Fruit fly (Drosophila melanogaster) whole organism, embryonic: Measurements from ENCODE around the gene scaf6.
A peak's percentile ranks its signal among the peaks of the same experiment; 100 is the strongest.

Experiments used
- Awh ChIP-seq: fragments of 200-800 bp; sonication (Bioruptor generic); IDR thresholded peaks from 2 replicates; pipeline ENCODE4, ENCODE4 v1.3.6; 2022; ENCODE audit warnings: missing biosample characterization, missing genetic modification characterization
- CG10267 ChIP-seq: fragments of 200-800 bp; sonication (Bioruptor generic); optimal IDR thresholded peaks from 2 replicates; lab custom pipeline; 2018; ENCODE audit warnings: missing biosample characterization, mild to moderate bottlenecking, missing genetic modification characterization, moderate library complexity
- CG11093 ChIP-seq: fragments of 200-800 bp; sonication (Bioruptor generic); IDR thresholded peaks from 3 replicates; pipeline ENCODE4 v1.3.6; 2022; ENCODE audit warnings: missing biosample characterization, missing genetic modification characterization
- CG15514 ChIP-seq: fragments of 200-800 bp; sonication (Bioruptor generic); optimal IDR thresholded peaks from 3 replicates; lab custom pipeline; 2017; ENCODE audit warnings: missing biosample characterization, missing genetic modification characterization, mild to moderate bottlenecking, moderate library complexity, missing genetic modification reagents
- CG15696 ChIP-seq: fragments of 200-800 bp; sonication (Bioruptor generic); optimal IDR thresholded peaks from 2 replicates; lab custom pipeline; 2019; ENCODE audit warnings: missing biosample characterization, mild to moderate bottlenecking, missing genetic modification characterization, moderate library complexity
- CG1647 ChIP-seq: fragments of 200-800 bp; sonication (Bioruptor generic); optimal IDR thresholded peaks from 3 replicates; lab custom pipeline; 2016; ENCODE audit warnings: missing biosample characterization, missing genetic modification characterization
- CG16863 ChIP-seq: fragments of 200-800 bp; sonication (Bioruptor generic); optimal IDR thresholded peaks from 3 replicates; lab custom pipeline; 2016; ENCODE audit warnings: missing biosample characterization, missing genetic modification characterization
- CG17385 ChIP-seq: fragments of 200-800 bp; sonication (Bioruptor generic); optimal IDR thresholded peaks from 3 replicates; lab custom pipeline; 2018; ENCODE audit warnings: missing biosample characterization, mild to moderate bottlenecking, missing genetic modification characterization
- CG1792 ChIP-seq: fragments of 200-800 bp; sonication (Bioruptor generic); optimal IDR thresholded peaks from 2 replicates; lab custom pipeline; 2016; ENCODE audit warnings: missing biosample characterization, missing genetic modification characterization
- CG30020 ChIP-seq: fragments of 200-800 bp; optimal IDR thresholded peaks from 2 replicates; lab custom pipeline; 2019; ENCODE audit warnings: missing biosample characterization, mild to moderate bottlenecking, missing genetic modification characterization, moderate library complexity
- CG30403 ChIP-seq: fragments of 200-800 bp; sonication (Bioruptor generic); optimal IDR thresholded peaks from 3 replicates; lab custom pipeline; 2016; ENCODE audit warnings: missing biosample characterization, missing genetic modification characterization
- CG4328 ChIP-seq: fragments of 200-800 bp; sonication (Bioruptor generic); optimal IDR thresholded peaks from 3 replicates; lab custom pipeline; 2017; ENCODE audit warnings: missing biosample characterization, missing genetic modification reagents, missing genetic modification characterization
- CG4707 ChIP-seq: fragments of 200-800 bp; sonication (Bioruptor generic); optimal IDR thresholded peaks from 2 replicates; lab custom pipeline; 2018; ENCODE audit warnings: missing biosample characterization, mild to moderate bottlenecking, missing genetic modification characterization, moderate library complexity
- CG6791 ChIP-seq: fragments of 200-800 bp; sonication (Bioruptor generic); IDR thresholded peaks from 3 replicates; pipeline ENCODE4 v1.3.6; 2022; ENCODE audit warnings: missing biosample characterization, missing genetic modification characterization; ENCODE audit not compliant: partially characterized antibody
- CG7987 ChIP-seq: fragments of 200-800 bp; sonication (Bioruptor generic); optimal IDR thresholded peaks from 2 replicates; lab custom pipeline; 2018; ENCODE audit warnings: missing biosample characterization, mild to moderate bottlenecking, missing genetic modification characterization, moderate library complexity
- CG8089 ChIP-seq: fragments of 200-800 bp; sonication (Bioruptor generic); optimal IDR thresholded peaks from 3 replicates; lab custom pipeline; 2016; ENCODE audit warnings: missing biosample characterization, missing genetic modification characterization
- Dad ChIP-seq: fragments of 200-800 bp; sonication (Bioruptor generic); optimal IDR thresholded peaks from 3 replicates; lab custom pipeline; 2016; ENCODE audit warnings: missing biosample characterization, missing genetic modification characterization
- Dek ChIP-seq: fragments of 200-800 bp; sonication (Bioruptor generic); optimal IDR thresholded peaks from 3 replicates; lab custom pipeline; 2019; ENCODE audit warnings: missing biosample characterization, mild to moderate bottlenecking, missing genetic modification characterization, moderate library complexity
- Fer2 ChIP-seq: fragments of 200-800 bp; sonication (Bioruptor generic); optimal IDR thresholded peaks from 2 replicates; lab custom pipeline; 2018; ENCODE audit warnings: missing biosample characterization, mild to moderate bottlenecking, missing genetic modification characterization, moderate library complexity
- Max ChIP-seq: fragments of 200-800 bp; sonication (Bioruptor generic); optimal IDR thresholded peaks from 2 replicates; lab custom pipeline; 2016; ENCODE audit warnings: missing biosample characterization, mild to moderate bottlenecking, missing genetic modification characterization
- NFAT ChIP-seq: fragments of 200-800 bp; sonication (Bioruptor generic); IDR thresholded peaks from 2 replicates; pipeline ENCODE4 v1.3.6; 2022; ENCODE audit warnings: missing biosample characterization, missing genetic modification characterization
- Nf-YA ChIP-seq: fragments of 200-800 bp; sonication (Bioruptor generic); IDR thresholded peaks from 2 replicates; pipeline ENCODE4 v1.3.6; 2022; ENCODE audit warnings: missing biosample characterization, missing genetic modification characterization
- Nf-YC ChIP-seq: fragments of 200-800 bp; optimal IDR thresholded peaks from 3 replicates; lab custom pipeline; 2019; ENCODE audit warnings: missing biosample characterization, mild to moderate bottlenecking, missing genetic modification characterization, moderate library complexity
- Six4 ChIP-seq: fragments of 200-800 bp; sonication (Bioruptor generic); optimal IDR thresholded peaks from 2 replicates; lab custom pipeline; 2016; ENCODE audit warnings: missing biosample characterization, missing genetic modification characterization
- Stat92E ChIP-seq, 3 experiments: fragments of >200 bp in 2 of 3; fragments of 200-800 bp in 1 of 3; sonication (Bioruptor generic) in 1 of 3; optimal IDR thresholded peaks; 2 replicates each; lab custom pipeline; 2017 to 2019; ENCODE audit warnings: missing biosample characterization in 3 of 3, missing genetic modification characterization in 3 of 3, mild to moderate bottlenecking in 1 of 3, moderate library complexity in 1 of 3
- amos ChIP-seq: fragments of 200-800 bp; sonication (Bioruptor generic); IDR thresholded peaks from 2 replicates; pipeline ENCODE4 v1.3.6; 2022; ENCODE audit warnings: missing biosample characterization, missing genetic modification characterization; ENCODE audit not compliant: partially characterized antibody
- ap ChIP-seq: fragments of 200-800 bp; sonication (Bioruptor generic); IDR thresholded peaks from 2 replicates; pipeline ENCODE4 v1.3.6; 2022; ENCODE audit warnings: missing biosample characterization, missing genetic modification characterization
- az2 ChIP-seq: fragments of 200-800 bp; sonication (Bioruptor generic); optimal IDR thresholded peaks from 3 replicates; lab custom pipeline; 2016; ENCODE audit warnings: missing biosample characterization, missing genetic modification characterization
- br ChIP-seq: fragments of >200 bp; optimal IDR thresholded peaks from 2 replicates; lab custom pipeline; 2017
- cato ChIP-seq: fragments of 200-800 bp; sonication (Bioruptor generic); optimal IDR thresholded peaks from 2 replicates; lab custom pipeline; 2016; ENCODE audit warnings: missing biosample characterization, missing genetic modification characterization, borderline replicate concordance
- chif ChIP-seq, 2 experiments: fragments of 200-800 bp; sonication (Bioruptor generic); optimal IDR thresholded peaks; 3 replicates each; lab custom pipeline; 2016; ENCODE audit warnings: missing biosample characterization in 2 of 2, missing genetic modification characterization in 2 of 2
- ci ChIP-seq: fragments of 200-800 bp; sonication (Bioruptor generic); IDR thresholded peaks from 3 replicates; pipeline ENCODE4 v1.3.6; 2022; ENCODE audit warnings: missing biosample characterization, missing genetic modification characterization
- corto ChIP-seq: fragments of 200-800 bp; sonication (Bioruptor generic); optimal IDR thresholded peaks from 2 replicates; lab custom pipeline; 2016; ENCODE audit warnings: missing biosample characterization, mild to moderate bottlenecking, missing genetic modification characterization, moderate library complexity
- crp ChIP-seq, 2 experiments: fragments of 200-800 bp; sonication (Bioruptor generic); optimal IDR thresholded peaks; 2 replicates in 1 of 2; 3 replicates in 1 of 2; lab custom pipeline; 2017; ENCODE audit warnings: missing biosample characterization in 2 of 2, missing genetic modification characterization in 2 of 2, mild to moderate bottlenecking in 1 of 2, moderate library complexity in 1 of 2
- eve ChIP-seq, 2 experiments: fragments of >200 bp; optimal IDR thresholded peaks; 2 replicates each; lab custom pipeline; 2017; ENCODE audit warnings: missing biosample characterization in 2 of 2, missing genetic modification characterization in 2 of 2
- fd96Cb ChIP-seq: fragments of 200-800 bp; sonication (Bioruptor generic); optimal IDR thresholded peaks from 2 replicates; lab custom pipeline; 2018; ENCODE audit warnings: missing biosample characterization, mild to moderate bottlenecking, missing genetic modification characterization, moderate library complexity
- grn ChIP-seq: fragments of 200-800 bp; sonication (Bioruptor generic); optimal IDR thresholded peaks from 3 replicates; lab custom pipeline; 2017; ENCODE audit warnings: missing biosample characterization, missing genetic modification characterization
- gro ChIP-seq: fragments of 200-800 bp; sonication (Bioruptor generic); optimal IDR thresholded peaks from 2 replicates; lab custom pipeline; 2016; ENCODE audit warnings: missing biosample characterization, missing genetic modification characterization
- jing ChIP-seq: fragments of 200-800 bp; sonication (Bioruptor generic); optimal IDR thresholded peaks from 2 replicates; lab custom pipeline; 2018; ENCODE audit warnings: missing biosample characterization, mild to moderate bottlenecking, missing genetic modification characterization
- jumu ChIP-seq: fragments of 200-800 bp; sonication (Bioruptor generic); optimal IDR thresholded peaks from 3 replicates; lab custom pipeline; 2016; ENCODE audit warnings: missing biosample characterization, missing genetic modification characterization
- nau ChIP-seq: fragments of 200-800 bp; sonication (Bioruptor generic); optimal IDR thresholded peaks from 3 replicates; lab custom pipeline; 2017; ENCODE audit warnings: missing biosample characterization, mild to moderate bottlenecking, missing genetic modification characterization, missing genetic modification reagents
- pfk ChIP-seq: fragments of 200-800 bp; sonication (Bioruptor generic); optimal IDR thresholded peaks from 2 replicates; lab custom pipeline; 2018; ENCODE audit warnings: missing biosample characterization, mild to moderate bottlenecking, missing genetic modification characterization, moderate library complexity
- pho ChIP-seq: fragments of 200-800 bp; sonication (Bioruptor generic); optimal IDR thresholded peaks from 2 replicates; lab custom pipeline; 2016; ENCODE audit warnings: missing biosample characterization, missing genetic modification characterization
- repo ChIP-seq: fragments of 200-800 bp; sonication (Bioruptor generic); optimal IDR thresholded peaks from 2 replicates; lab custom pipeline; 2016; ENCODE audit warnings: missing biosample characterization, missing genetic modification characterization
- rib ChIP-seq: fragments of 200-800 bp; sonication (Bioruptor generic); IDR thresholded peaks from 2 replicates; pipeline ENCODE4 v1.3.6; 2022; ENCODE audit warnings: missing biosample characterization, missing genetic modification characterization
- so ChIP-seq: fragments of 200-800 bp; sonication (Bioruptor generic); IDR thresholded peaks from 3 replicates; pipeline ENCODE4 v1.3.6; 2022; ENCODE audit warnings: missing biosample characterization, missing genetic modification characterization
- sr ChIP-seq: fragments of 200-800 bp; sonication (Bioruptor generic); IDR thresholded peaks from 3 replicates; pipeline ENCODE4 v1.3.6; 2022; ENCODE audit warnings: missing biosample characterization, missing genetic modification characterization
- trh ChIP-seq: fragments of 200-800 bp; sonication (Bioruptor generic); optimal IDR thresholded peaks from 2 replicates; lab custom pipeline; 2016; ENCODE audit warnings: missing biosample characterization, missing genetic modification characterization
- zen2 ChIP-seq: fragments of 200-800 bp; sonication (Bioruptor generic); IDR thresholded peaks from 3 replicates; pipeline ENCODE4 v1.3.6; 2022; ENCODE audit warnings: missing biosample characterization, missing genetic modification characterization; ENCODE audit not compliant: partially characterized antibody
- zf30C ChIP-seq: fragments of 200-800 bp; sonication (Bioruptor generic); optimal IDR thresholded peaks from 3 replicates; lab custom pipeline; 2018; ENCODE audit warnings: missing biosample characterization, mild to moderate bottlenecking, missing genetic modification characterization

The scaf6 gene

DNA sequence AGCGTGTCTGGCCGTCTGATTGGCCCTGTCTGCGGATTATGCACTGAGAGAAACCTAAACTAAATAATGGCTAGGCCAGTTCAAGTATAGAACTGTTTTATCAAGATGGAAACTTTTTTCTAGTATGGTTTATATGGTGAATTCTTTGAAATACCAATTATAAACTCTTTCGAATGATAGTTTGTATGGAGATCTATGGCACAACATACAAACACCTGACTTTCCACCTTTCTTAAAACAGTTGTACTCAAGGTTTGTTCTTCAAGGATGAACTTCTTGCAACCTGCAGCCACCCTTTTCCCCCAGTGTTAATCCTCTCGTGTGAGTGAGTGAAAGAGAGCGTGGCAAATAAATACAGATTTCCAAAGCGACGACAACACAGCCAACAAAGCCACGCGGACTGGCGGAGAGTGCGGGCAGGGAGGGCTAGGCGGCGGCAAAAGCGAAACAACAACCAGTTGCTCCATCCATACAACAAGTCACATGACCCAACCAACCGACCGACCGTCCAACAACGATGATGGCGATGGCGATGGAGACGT lies 38.1 kb downstream of the scaf6 start (continued):
- TF ChIP-seq trh (GFP tag; lab: Kevin White, UChicago) (peak; percentile 17), NFAT (GFP tag; lab: Robert Waterston, UW) (peak; percentile 67), CG30403 (GFP tag; lab: Kevin White, UChicago) (peak; percentile 93), CG17385 (GFP tag; lab: Kevin White, UChicago) (peak; percentile 83), Dek (peak; percentile 88), CG1792 (GFP tag; lab: Kevin White, UChicago) (peak; percentile 87), zen2 (no peak), Nf-YC (tag; lab: Kevin White, UChicago) (peak; percentile 74), az2 (peak; percentile 82), amos (GFP tag; lab: Robert Waterston, UW) (no peak), gro (GFP tag; lab: Kevin White, UChicago) (peak; percentile 91), eve (GFP tag; optimal IDR thresholded peaks at IDR 0.05; lab: Kevin White, UChicago) (peak in 1 of 2 experiments; percentile 78), ap (GFP tag; lab: Robert Waterston, UW) (peak; percentile 79), crp (GFP tag; optimal IDR thresholded peaks at IDR 0.05; lab: Kevin White, UChicago) (peak in 1 of 2 experiments; percentile 22), zf30C (GFP tag; lab: Kevin White, UChicago) (peak; percentile 59), Stat92E (GFP tag; optimal IDR thresholded peaks at IDR 0.05; lab: Kevin White, UChicago) (no peak), nau (peak; percentile 69), CG8089 (GFP tag; lab: Kevin White, UChicago) (peak; percentile 85), Nf-YA (GFP tag; lab: Robert Waterston, UW) (peak; percentile 46; the same call in 1 of the 2 replicates), Dad (GFP tag; lab: Kevin White, UChicago) (peak; percentile 84), ci (GFP tag; lab: Robert Waterston, UW) (peak; percentile 57; the same call in 1 of the 3 replicates), Max (GFP tag; lab: Kevin White, UChicago) (peak; percentile 78), CG16863 (GFP tag; lab: Kevin White, UChicago) (peak; percentile 79), cato (GFP tag; lab: Kevin White, UChicago) (peak; percentile 67), pfk (GFP tag; lab: Kevin White, UChicago) (no peak), CG7987 (GFP tag; lab: Kevin White, UChicago) (peak; percentile 36), corto (no peak), CG15514 (peak; percentile 66), CG1647 (GFP tag; lab: Kevin White, UChicago) (peak; percentile 86), CG30020 (tag; lab: Kevin White, UChicago) (peak; percentile 55), sr (GFP tag; lab: Robert Waterston, UW) (0 out of 3 replicates have a peak, but pooled peaks have one; percentile 19), jumu (peak; percentile 90), fd96Cb (tag; lab: Kevin White, UChicago) (peak; percentile 92), repo (GFP tag; lab: Kevin White, UChicago) (peak; percentile 89), chif (GFP tag; optimal IDR thresholded peaks at IDR 0.05; lab: Kevin White, UChicago) (peak; percentile 86 to 88), CG4707 (peak; percentile 42), jing (GFP tag; lab: Kevin White, UChicago) (peak; percentile 79), CG11093 (GFP tag; lab: Robert Waterston, UW) (peak; percentile 86), pho (peak; percentile 92), grn (peak; percentile 49), Awh (GFP tag; lab: Robert Waterston, UW) (peak; percentile 63), so (GFP tag; lab: Robert Waterston, UW) (peak; percentile 93), br (no peak), CG15696 (peak; percentile 44), Six4 (GFP tag; lab: Kevin White, UChicago) (peak; percentile 86), rib (peak; percentile 67; the same call in 1 of the 2 replicates), CG4328 (peak; percentile 53), Fer2 (tag; lab: Kevin White, UChicago) (no peak), CG10267 (tag; lab: Kevin White, UChicago) (peak; percentile 73), CG6791 (GFP tag; lab: Robert Waterston, UW) (no peak)
